Worm (Caenorhabditis elegans) whole organism, L4 larva: ENCODE data around the gene mps-4.
A peak's percentile ranks its signal among the peaks of the same experiment; 100 is the strongest.

Experiments used
- F10B5.3 ChIP-seq: sonication (generic microtip); optimal IDR thresholded peaks from 2 replicates; lab custom pipeline; 2016; ENCODE audit warnings: mild to moderate bottlenecking, missing genetic modification characterization, missing compliant biosample characterization
- F37D6.2 ChIP-seq: sonication (generic microtip); optimal IDR thresholded peaks from 2 replicates; lab custom pipeline; 2016; ENCODE audit warnings: mild to moderate bottlenecking, missing genetic modification characterization, missing compliant biosample characterization
- F44E2.7 ChIP-seq: fragments of 200-800 bp; sonication (Bioruptor generic); IDR thresholded peaks from 2 replicates; pipeline ENCODE4 v2.1.2; 2022; ENCODE audit warnings: missing genetic modification characterization, missing compliant biosample characterization
- F49E8.2 ChIP-seq: sonication (generic microtip); optimal IDR thresholded peaks from 2 replicates; lab custom pipeline; 2016; ENCODE audit warnings: missing compliant biosample characterization, mild to moderate bottlenecking, missing genetic modification characterization, borderline replicate concordance
- R02D3.7 ChIP-seq: fragments of 150-350 bp; sonication (generic microtip); optimal IDR thresholded peaks from 3 replicates; lab custom pipeline; 2014; ENCODE audit warnings: missing biosample characterization, missing genetic modification characterization
- T20F7.1 ChIP-seq: fragments of 200-800 bp; sonication (Bioruptor generic); optimal IDR thresholded peaks from 2 replicates; lab custom pipeline; 2018; ENCODE audit warnings: mild to moderate bottlenecking, missing genetic modification characterization, missing compliant biosample characterization
- T26A8.4 ChIP-seq: fragments of 200-800 bp; sonication (Bioruptor generic); IDR thresholded peaks from 2 replicates; pipeline ENCODE4 v1.3.6; 2022; ENCODE audit warnings: missing genetic modification characterization, missing compliant biosample characterization
- Y48G9A.11 ChIP-seq: fragments of 200-800 bp; sonication (Bioruptor generic); IDR thresholded peaks from 2 replicates; pipeline ENCODE4 v1.3.6; 2022; ENCODE audit warnings: missing genetic modification reagents, missing genetic modification characterization, missing compliant biosample characterization
- Y5F2A.4 ChIP-seq: fragments of 200-800 bp; sonication (Bioruptor generic); optimal IDR thresholded peaks from 2 replicates; lab custom pipeline; 2018; ENCODE audit warnings: mild to moderate bottlenecking, missing genetic modification characterization, missing compliant biosample characterization
- ZK337.2 ChIP-seq: fragments of 200-800 bp; sonication (Bioruptor generic); IDR thresholded peaks from 2 replicates; pipeline ENCODE4 v1.3.6; 2022; ENCODE audit warnings: missing genetic modification reagents, missing genetic modification characterization, missing compliant biosample characterization
- aha-1 ChIP-seq: fragments of 150-350 bp; peaks from one replicate; lab custom pipeline; 2014; ENCODE audit warnings: missing biosample characterization, missing genetic modification characterization
- ama-1 ChIP-seq: fragments of 150-350 bp; optimal IDR thresholded peaks from 2 replicates; lab custom pipeline; 2014; ENCODE audit warnings: inconsistent platforms, mixed read lengths
- arid-1 ChIP-seq: fragments of 200-800 bp; sonication (Bioruptor generic); conservative IDR thresholded peaks from 2 replicates; pipeline ENCODE4 v1.3.6; 2022; ENCODE audit warnings: missing genetic modification reagents, missing genetic modification characterization, missing compliant biosample characterization
- ceh-28 ChIP-seq: fragments of 150-350 bp; optimal IDR thresholded peaks from 2 replicates; lab custom pipeline; 2014; ENCODE audit warnings: missing biosample characterization, missing genetic modification reagents, missing genetic modification characterization
- ceh-82 ChIP-seq: sonication (generic microtip); optimal IDR thresholded peaks from 2 replicates; lab custom pipeline; 2017; ENCODE audit warnings: missing biosample characterization, missing genetic modification characterization
- ces-1 ChIP-seq: fragments of 150-350 bp; sonication (generic microtip); optimal IDR thresholded peaks from 4 replicates; lab custom pipeline; 2014; ENCODE audit warnings: missing biosample characterization, missing genetic modification reagents, missing genetic modification characterization
- cey-2 ChIP-seq: sonication (generic microtip); optimal IDR thresholded peaks from 3 replicates; lab custom pipeline; 2017; ENCODE audit warnings: missing genetic modification characterization, mild to moderate bottlenecking, missing compliant biosample characterization, antibody characterized with exemption, borderline replicate concordance; ENCODE audit not compliant: insufficient read depth
- ctbp-1 ChIP-seq: fragments of 200-800 bp; sonication (Bioruptor generic); IDR thresholded peaks from 2 replicates; pipeline ENCODE4 v1.3.6; 2022; ENCODE audit warnings: missing genetic modification reagents, missing genetic modification characterization, missing compliant biosample characterization
- daf-12 ChIP-seq: fragments of 150-350 bp; optimal IDR thresholded peaks from 2 replicates; lab custom pipeline; 2014; ENCODE audit warnings: missing biosample characterization, missing genetic modification reagents, missing genetic modification characterization
- daf-8 ChIP-seq: fragments of 200-800 bp; sonication (Bioruptor generic); IDR thresholded peaks from 2 replicates; pipeline ENCODE4 v1.3.6; 2022; ENCODE audit warnings: missing genetic modification characterization, missing compliant biosample characterization
- dmd-6 ChIP-seq: fragments of 200-800 bp; sonication (Bioruptor generic); IDR thresholded peaks from 2 replicates; pipeline ENCODE4 v1.3.6; 2022; ENCODE audit warnings: missing genetic modification reagents, missing genetic modification characterization, missing compliant biosample characterization
- dmd-8 ChIP-seq: fragments of 200-800 bp; sonication (Bioruptor generic); IDR thresholded peaks from 2 replicates; pipeline ENCODE4 v1.3.6; 2022; ENCODE audit warnings: missing genetic modification characterization, missing compliant biosample characterization
- dve-1 ChIP-seq: sonication (generic microtip); optimal IDR thresholded peaks from 2 replicates; lab custom pipeline; 2017; ENCODE audit warnings: antibody characterized with exemption, mild to moderate bottlenecking, missing genetic modification characterization, missing compliant biosample characterization; ENCODE audit not compliant: insufficient read depth
- hlh-30 ChIP-seq: sonication (generic microtip); optimal IDR thresholded peaks from 2 replicates; lab custom pipeline; 2017; ENCODE audit warnings: antibody characterized with exemption, mild to moderate bottlenecking, missing genetic modification characterization, missing compliant biosample characterization; ENCODE audit not compliant: insufficient read depth
- lin-1 ChIP-seq: fragments of 200-800 bp; sonication (Bioruptor generic); IDR thresholded peaks from 2 replicates; pipeline ENCODE4 v1.3.6; 2022; ENCODE audit warnings: missing genetic modification reagents, missing genetic modification characterization, missing compliant biosample characterization
- lin-15B ChIP-seq: fragments of 150-350 bp; sonication (generic microtip); optimal IDR thresholded peaks from 3 replicates; lab custom pipeline; 2014; ENCODE audit warnings: missing biosample characterization, missing genetic modification characterization
- lin-29 ChIP-seq: fragments of 200-800 bp; sonication (Bioruptor generic); IDR thresholded peaks from 2 replicates; pipeline ENCODE4 v1.3.6; 2022; ENCODE audit warnings: missing genetic modification reagents, missing genetic modification characterization, missing compliant biosample characterization
- lir-3 ChIP-seq: sonication (generic microtip); optimal IDR thresholded peaks from 2 replicates; lab custom pipeline; 2016; ENCODE audit warnings: mild to moderate bottlenecking, missing genetic modification characterization, missing compliant biosample characterization
- madf-9 ChIP-seq: fragments of 200-800 bp; sonication (Bioruptor generic); conservative IDR thresholded peaks from 2 replicates; pipeline ENCODE4 v1.3.6; 2022; ENCODE audit warnings: missing genetic modification reagents, missing genetic modification characterization, missing compliant biosample characterization
- mdt-29 ChIP-seq: fragments of 200-800 bp; sonication (Bioruptor generic); IDR thresholded peaks from 2 replicates; pipeline ENCODE4 v1.3.6; 2022; ENCODE audit warnings: missing genetic modification reagents, missing genetic modification characterization, missing compliant biosample characterization
- mep-1 ChIP-seq: fragments of 150-350 bp; sonication (generic microtip); optimal IDR thresholded peaks from 3 replicates; lab custom pipeline; 2014; ENCODE audit warnings: missing biosample characterization, missing genetic modification characterization
- mes-2 ChIP-seq: sonication (generic microtip); optimal IDR thresholded peaks from 2 replicates; lab custom pipeline; 2016; ENCODE audit warnings: missing genotype, mild to moderate bottlenecking, missing genetic modification characterization, missing compliant biosample characterization; ENCODE audit not compliant: poor library complexity, severe bottlenecking
- mxl-2 ChIP-seq: fragments of 200-800 bp; sonication (Bioruptor generic); conservative IDR thresholded peaks from 2 replicates; pipeline ENCODE4 v1.3.6; 2022; ENCODE audit warnings: missing genetic modification reagents, missing genetic modification characterization, missing compliant biosample characterization
- mxl-3 ChIP-seq: fragments of 200-800 bp; sonication (Bioruptor generic); optimal IDR thresholded peaks from 2 replicates; lab custom pipeline; 2018; ENCODE audit warnings: mild to moderate bottlenecking, missing genetic modification characterization, missing compliant biosample characterization
- nhr-10 ChIP-seq: fragments of 150-350 bp; optimal IDR thresholded peaks from 2 replicates; lab custom pipeline; 2014; ENCODE audit warnings: missing biosample characterization, missing genetic modification characterization
- nhr-102 ChIP-seq: sonication (generic microtip); optimal IDR thresholded peaks from 2 replicates; lab custom pipeline; 2016; ENCODE audit warnings: mild to moderate bottlenecking, missing genetic modification characterization, moderate library complexity, missing compliant biosample characterization
- nhr-111 ChIP-seq: fragments of 200-800 bp; sonication (Bioruptor generic); optimal IDR thresholded peaks from 2 replicates; lab custom pipeline; 2018; ENCODE audit warnings: mild to moderate bottlenecking, missing genetic modification characterization, missing compliant biosample characterization
- nhr-237 ChIP-seq: sonication (generic microtip); optimal IDR thresholded peaks from 2 replicates; lab custom pipeline; 2017; ENCODE audit warnings: missing biosample characterization, missing genetic modification characterization
- nhr-25 ChIP-seq: sonication (generic microtip); optimal IDR thresholded peaks from 2 replicates; lab custom pipeline; 2017; ENCODE audit warnings: missing genetic modification characterization, mild to moderate bottlenecking, missing compliant biosample characterization, antibody characterized with exemption, moderate library complexity, borderline replicate concordance; ENCODE audit not compliant: insufficient read depth
- nhr-42 ChIP-seq: fragments of 200-800 bp; sonication (Bioruptor generic); IDR thresholded peaks from 2 replicates; pipeline ENCODE4 v1.3.6; 2022; ENCODE audit warnings: missing genetic modification characterization, missing compliant biosample characterization
- nhr-48 ChIP-seq: sonication (generic microtip); optimal IDR thresholded peaks from 2 replicates; lab custom pipeline; 2016; ENCODE audit warnings: mild to moderate bottlenecking, missing genetic modification characterization, missing compliant biosample characterization
- nhr-77 ChIP-seq: fragments of 150-350 bp; optimal IDR thresholded peaks from 2 replicates; lab custom pipeline; 2014; ENCODE audit warnings: missing biosample characterization, missing genetic modification characterization
- sdz-12 ChIP-seq: fragments of 200-800 bp; sonication (Bioruptor generic); optimal IDR thresholded peaks from 2 replicates; lab custom pipeline; 2018; ENCODE audit warnings: mild to moderate bottlenecking, missing genetic modification characterization, missing compliant biosample characterization
- set-16 ChIP-seq: fragments of 200-800 bp; sonication (Bioruptor generic); IDR thresholded peaks from 2 replicates; pipeline ENCODE4 v1.3.6; 2022; ENCODE audit warnings: missing genetic modification reagents, missing genetic modification characterization, missing compliant biosample characterization
- skn-1 ChIP-seq: fragments of 150-350 bp; optimal IDR thresholded peaks from 2 replicates; lab custom pipeline; 2014; ENCODE audit warnings: missing biosample characterization, missing genetic modification characterization
- tag-97 ChIP-seq: fragments of 200-800 bp; sonication (Bioruptor generic); IDR thresholded peaks from 2 replicates; pipeline ENCODE4 v1.3.6; 2022; ENCODE audit warnings: missing genetic modification characterization, missing compliant biosample characterization
- unc-130 ChIP-seq: sonication (generic microtip); optimal IDR thresholded peaks from 2 replicates; lab custom pipeline; 2016; ENCODE audit warnings: missing genetic modification reagents, missing genetic modification characterization, missing compliant biosample characterization
- unc-62 ChIP-seq, 3 experiments: fragments of 150-350 bp in 1 of 3; sonication (generic microtip); optimal IDR thresholded peaks in 2 of 3; peaks in 1 of 3; 1 replicate in 1 of 3; 2 replicates in 2 of 3; lab custom pipeline; 2014 to 2017; ENCODE audit warnings: missing biosample characterization in 3 of 3, missing genetic modification characterization in 3 of 3, missing genetic modification reagents in 3 of 3, missing genotype in 1 of 3
- zip-11 ChIP-seq: fragments of 200-800 bp; sonication (Bioruptor generic); IDR thresholded peaks from 2 replicates; pipeline ENCODE4 v1.3.6; 2022; ENCODE audit warnings: missing genetic modification characterization, missing compliant biosample characterization
- zip-2 ChIP-seq: fragments of 150-350 bp; optimal IDR thresholded peaks from 2 replicates; lab custom pipeline; 2014; ENCODE audit warnings: missing biosample characterization, missing genetic modification characterization

mps-4 gene

DNA sequence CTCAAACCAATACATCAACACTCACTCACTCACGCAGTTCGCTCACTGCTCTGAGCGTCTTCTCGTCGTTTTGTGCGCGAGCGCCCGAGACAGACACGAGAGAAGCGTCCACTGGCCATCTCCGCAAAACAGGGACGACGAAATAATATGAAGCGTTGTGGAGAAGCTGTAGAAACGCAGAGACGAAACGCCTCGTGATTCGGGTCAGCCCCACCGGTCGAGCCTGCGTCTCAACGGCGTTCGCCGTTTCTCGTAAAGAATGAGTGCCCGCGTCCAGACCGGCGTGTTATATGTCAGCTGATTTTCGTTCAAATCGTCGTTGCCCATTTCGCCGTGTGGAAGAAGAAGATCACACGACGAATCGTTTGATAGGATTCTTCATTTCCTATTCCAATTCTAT is 44.1 kb downstream of the mps-4 start, which contains the start of gene fbxl-1 (continued):
- TF ChIP-seq daf-8 (GFP tag; lab: Robert Waterston, UW) (no peak), dmd-6 (peak; percentile 86), ces-1 (GFP tag; lab: Kevin White, UChicago) (no peak), nhr-237 (tag; lab: Kevin White, UChicago) (no peak), aha-1 (tag; lab: Kevin White, UChicago) (peak; percentile 92), T20F7.1 (GFP tag; lab: Kevin White, UChicago) (peak; percentile 86), lin-15B (no peak), mep-1 (tag; lab: Kevin White, UChicago) (peak; percentile 90), T26A8.4 (GFP tag; lab: Robert Waterston, UW) (peak; percentile 60; the same call in 1 of the 2 replicates), sdz-12 (GFP tag; lab: Kevin White, UChicago) (no peak), R02D3.7 (tag; lab: Kevin White, UChicago) (no peak), F44E2.7 (GFP tag; lab: Robert Waterston, UW) (no peak), unc-62 (GFP tag; optimal IDR thresholded peaks at IDR 0.05 in 1 of 2; lab: Kevin White, UChicago) (peak in 1 of 2 experiments; percentile 99), unc-62 (tag; optimal IDR thresholded peaks at IDR 0.05; lab: Kevin White, UChicago) (no peak), arid-1 (GFP tag; lab: Robert Waterston, UW) (peak; percentile 64), nhr-77 (peak; percentile 83), zip-2 (tag; lab: Kevin White, UChicago) (no peak), unc-130 (GFP tag; lab: Kevin White, UChicago) (no peak), mxl-3 (peak; percentile 86), lin-29 (GFP tag; lab: Robert Waterston, UW) (no peak), mdt-29 (GFP tag; lab: Robert Waterston, UW) (peak; percentile 45; the same call in 1 of the 2 replicates), nhr-42 (peak; percentile 41; the same call in 1 of the 2 replicates), lir-3 (no peak), nhr-10 (tag; lab: Kevin White, UChicago) (no peak), daf-12 (tag; lab: Kevin White, UChicago) (no peak), F10B5.3 (no peak), nhr-48 (tag; lab: Kevin White, UChicago) (peak; percentile 31), ceh-82 (tag; lab: Kevin White, UChicago) (no peak), mes-2 (tag; lab: Kevin White, UChicago) (peak; percentile 61), dmd-8 (GFP tag; lab: Robert Waterston, UW) (no peak), nhr-102 (tag; lab: Kevin White, UChicago) (no peak), tag-97 (GFP tag; lab: Robert Waterston, UW) (no peak), hlh-30 (tag; lab: Kevin White, UChicago) (peak; percentile 99), set-16 (GFP tag; lab: Robert Waterston, UW) (peak; percentile 89), F37D6.2 (tag; lab: Kevin White, UChicago) (peak; percentile 73), skn-1 (tag; lab: Kevin White, UChicago) (no peak), ctbp-1 (peak; percentile 78), F49E8.2 (tag; lab: Kevin White, UChicago) (no peak), Y5F2A.4 (GFP tag; lab: Kevin White, UChicago) (no peak), mxl-2 (GFP tag; lab: Robert Waterston, UW) (no peak), nhr-25 (tag; lab: Kevin White, UChicago) (no peak), ama-1 (lab: Kevin White, UChicago) (no peak), Y48G9A.11 (GFP tag; lab: Robert Waterston, UW) (no peak), ceh-28 (tag; lab: Kevin White, UChicago) (no peak), madf-9 (GFP tag; lab: Robert Waterston, UW) (peak; percentile 57; the same call in 1 of the 2 replicates), ZK337.2 (GFP tag; lab: Robert Waterston, UW) (no peak), zip-11 (GFP tag; lab: Robert Waterston, UW) (no peak), lin-1 (GFP tag; lab: Robert Waterston, UW) (0 out of 2 replicates have a peak, but pooled peaks have one; percentile 35), nhr-111 (no peak), dve-1 (tag; lab: Kevin White, UChicago) (peak; percentile 73), cey-2 (tag; lab: Kevin White, UChicago) (no peak)
